Worm (Caenorhabditis elegans) whole organism, L1 larva: Measurements from ENCODE around the gene F41B4.1.

ENCODE experiments used
- C34B4.2 ChIP-seq: sonication (generic microtip); optimal IDR thresholded peaks from 2 replicates; lab custom pipeline; 2017; ENCODE audit warnings: mild to moderate bottlenecking, missing genetic modification characterization, missing compliant biosample characterization
- F16B12.6 ChIP-seq: fragments of 150-350 bp; optimal IDR thresholded peaks from 2 replicates; lab custom pipeline; 2014; ENCODE audit warnings: missing biosample characterization, missing genetic modification characterization
- blmp-1 ChIP-seq: fragments of 150-350 bp; optimal IDR thresholded peaks from 2 replicates; lab custom pipeline; 2014; ENCODE audit warnings: missing biosample characterization, missing genetic modification characterization
- ceh-8 ChIP-seq: fragments of 200-800 bp; sonication (Bioruptor generic); optimal IDR thresholded peaks from 2 replicates; lab custom pipeline; 2018; ENCODE audit warnings: mild to moderate bottlenecking, missing genetic modification characterization, moderate library complexity, missing compliant biosample characterization
- ces-1 ChIP-seq: fragments of 150-350 bp; optimal IDR thresholded peaks from 2 replicates; lab custom pipeline; 2014; ENCODE audit warnings: missing biosample characterization, missing genetic modification reagents, missing genetic modification characterization
- efl-1 ChIP-seq, 4 experiments: fragments of 150-350 bp; optimal IDR thresholded peaks in 3 of 4; peaks in 1 of 4; 1 replicate in 1 of 4; 2 replicates in 3 of 4; lab custom pipeline; 2014; ENCODE audit warnings: missing biosample characterization in 2 of 4, missing genetic modification characterization in 2 of 4, missing genetic modification reagents in 2 of 4
- egl-13 ChIP-seq: sonication (generic microtip); optimal IDR thresholded peaks from 2 replicates; lab custom pipeline; 2016; ENCODE audit warnings: missing genotype, missing genetic modification reagents, missing genetic modification characterization, missing compliant biosample characterization
- elt-3 ChIP-seq, 6 experiments: fragments of 150-350 bp in 1 of 6; sonication (generic microtip); optimal IDR thresholded peaks; 2 replicates each; lab custom pipeline; 2017 to 2018; ENCODE audit warnings: missing biosample characterization in 6 of 6, missing genetic modification characterization in 6 of 6, inconsistent platforms in 1 of 6
- ets-5 ChIP-seq: fragments of 200-800 bp; sonication (Bioruptor generic); IDR thresholded peaks from 2 replicates; pipeline ENCODE4 v1.3.6; 2022; ENCODE audit warnings: missing genetic modification characterization, missing compliant biosample characterization
- fkh-10 ChIP-seq: sonication (generic microtip); optimal IDR thresholded peaks from 2 replicates; lab custom pipeline; 2017; ENCODE audit warnings: missing biosample characterization, missing genetic modification reagents, missing genetic modification characterization
- fkh-4 ChIP-seq: sonication (generic microtip); optimal IDR thresholded peaks from 2 replicates; lab custom pipeline; 2016; ENCODE audit warnings: missing compliant biosample characterization, missing genetic modification characterization, borderline replicate concordance
- grh-1 ChIP-seq: fragments of 200-800 bp; sonication (Bioruptor generic); IDR thresholded peaks from 2 replicates; pipeline ENCODE4 v1.3.6; 2022; ENCODE audit warnings: missing genetic modification reagents, missing genetic modification characterization, missing compliant biosample characterization
- hlh-17 ChIP-seq: fragments of 200-800 bp; sonication (Bioruptor generic); optimal IDR thresholded peaks from 2 replicates; lab custom pipeline; 2018; ENCODE audit warnings: missing genetic modification characterization, mild to moderate bottlenecking, missing compliant biosample characterization, moderate library complexity, borderline replicate concordance
- irx-1 ChIP-seq: sonication (generic microtip); optimal IDR thresholded peaks from 2 replicates; lab custom pipeline; 2016; ENCODE audit warnings: missing genetic modification characterization, missing compliant biosample characterization
- jun-1 ChIP-seq: fragments of 150-350 bp; optimal IDR thresholded peaks from 2 replicates; lab custom pipeline; 2014; ENCODE audit warnings: missing biosample characterization, missing genetic modification reagents, missing genetic modification characterization
- lin-14 ChIP-seq: fragments of 200-800 bp; sonication (Bioruptor generic); optimal IDR thresholded peaks from 2 replicates; lab custom pipeline; 2018; ENCODE audit warnings: mild to moderate bottlenecking, missing genetic modification characterization, moderate library complexity, missing compliant biosample characterization
- lin-15B ChIP-seq: fragments of 150-350 bp; sonication (generic microtip); optimal IDR thresholded peaks from 3 replicates; lab custom pipeline; 2014; ENCODE audit warnings: missing biosample characterization, missing genetic modification characterization
- lir-3 ChIP-seq: sonication (generic microtip); optimal IDR thresholded peaks from 2 replicates; lab custom pipeline; 2016; ENCODE audit warnings: mild to moderate bottlenecking, missing genetic modification characterization, moderate library complexity, missing compliant biosample characterization; ENCODE audit not compliant: poor library complexity
- lsy-2 ChIP-seq, 2 experiments: fragments of 150-350 bp; optimal IDR thresholded peaks; 2 replicates each; lab custom pipeline; 2014; ENCODE audit warnings: missing biosample characterization in 2 of 2, missing genetic modification characterization in 2 of 2
- mef-2 ChIP-seq: fragments of 150-350 bp; optimal IDR thresholded peaks from 2 replicates; lab custom pipeline; 2014; ENCODE audit warnings: missing biosample characterization, missing genetic modification characterization
- mep-1 ChIP-seq: fragments of 150-350 bp; optimal IDR thresholded peaks from 2 replicates; lab custom pipeline; 2014; ENCODE audit warnings: missing biosample characterization, missing genetic modification characterization
- nhr-20 ChIP-seq: sonication (generic microtip); optimal IDR thresholded peaks from 2 replicates; lab custom pipeline; 2016; ENCODE audit warnings: mild to moderate bottlenecking, missing genetic modification characterization, missing compliant biosample characterization
- nhr-47 ChIP-seq: sonication (generic microtip); optimal IDR thresholded peaks from 2 replicates; lab custom pipeline; 2016; ENCODE audit warnings: mild to moderate bottlenecking, missing genetic modification characterization, moderate library complexity, missing compliant biosample characterization
- nhr-71 ChIP-seq: sonication (generic microtip); optimal IDR thresholded peaks from 2 replicates; lab custom pipeline; 2016; ENCODE audit warnings: mild to moderate bottlenecking, missing genetic modification characterization, moderate library complexity, missing compliant biosample characterization
- nhr-76 ChIP-seq: sonication (generic microtip); optimal IDR thresholded peaks from 2 replicates; lab custom pipeline; 2017; ENCODE audit warnings: missing biosample characterization, missing genetic modification characterization
- nhr-77 ChIP-seq: fragments of 150-350 bp; optimal IDR thresholded peaks from 2 replicates; lab custom pipeline; 2014; ENCODE audit warnings: missing biosample characterization, missing genetic modification characterization
- nhr-84 ChIP-seq: sonication (generic microtip); optimal IDR thresholded peaks from 2 replicates; lab custom pipeline; 2017; ENCODE audit warnings: missing biosample characterization, missing genetic modification characterization
- nhr-85 ChIP-seq: sonication (generic microtip); peaks from one replicate; lab custom pipeline; 2016; ENCODE audit warnings: missing genetic modification characterization, inconsistent platforms, missing compliant biosample characterization
- rnt-1 ChIP-seq: sonication (generic microtip); optimal IDR thresholded peaks from 2 replicates; lab custom pipeline; 2016; ENCODE audit warnings: mild to moderate bottlenecking, missing genetic modification characterization, moderate library complexity, missing compliant biosample characterization
- skn-1 ChIP-seq: fragments of 150-350 bp; optimal IDR thresholded peaks from 2 replicates; lab custom pipeline; 2014; ENCODE audit warnings: missing biosample characterization, missing genetic modification characterization
- snpc-4 ChIP-seq: fragments of 150-350 bp; optimal IDR thresholded peaks from 2 replicates; lab custom pipeline; 2014; ENCODE audit warnings: missing biosample characterization, missing genetic modification characterization
- snu-23 ChIP-seq: sonication (generic microtip); optimal IDR thresholded peaks from 2 replicates; lab custom pipeline; 2016; ENCODE audit warnings: missing genetic modification characterization, missing compliant biosample characterization
- sox-4 ChIP-seq: sonication (generic microtip); optimal IDR thresholded peaks from 2 replicates; lab custom pipeline; 2016; ENCODE audit warnings: missing genetic modification characterization, missing compliant biosample characterization
- sptf-1 ChIP-seq: fragments of 150-350 bp; optimal IDR thresholded peaks from 2 replicates; lab custom pipeline; 2014; ENCODE audit warnings: missing biosample characterization, missing genetic modification characterization
- sup-37 ChIP-seq: fragments of 200-800 bp; sonication (Bioruptor generic); optimal IDR thresholded peaks from 2 replicates; lab custom pipeline; 2018; ENCODE audit warnings: mild to moderate bottlenecking, missing genetic modification characterization, missing compliant biosample characterization
- tbx-2 ChIP-seq: sonication (generic microtip); optimal IDR thresholded peaks from 2 replicates; lab custom pipeline; 2016; ENCODE audit warnings: missing genetic modification characterization, missing compliant biosample characterization
- tlp-1 ChIP-seq: fragments of 150-350 bp; optimal IDR thresholded peaks from 2 replicates; lab custom pipeline; 2014; ENCODE audit warnings: missing biosample characterization, missing genetic modification characterization
- unc-62 ChIP-seq: fragments of 150-350 bp; optimal IDR thresholded peaks from 2 replicates; lab custom pipeline; 2014; ENCODE audit warnings: missing biosample characterization, missing genetic modification reagents, missing genetic modification characterization
- unc-86 ChIP-seq: sonication (generic microtip); optimal IDR thresholded peaks from 2 replicates; lab custom pipeline; 2016; ENCODE audit warnings: missing genetic modification characterization, missing compliant biosample characterization
- unc-98 ChIP-seq: fragments of 200-800 bp; sonication (Bioruptor generic); IDR thresholded peaks from 2 replicates; pipeline ENCODE4 v1.3.6; 2022; ENCODE audit warnings: missing genetic modification characterization, missing compliant biosample characterization
- vab-15 ChIP-seq: sonication (generic microtip); optimal IDR thresholded peaks from 2 replicates; lab custom pipeline; 2017; ENCODE audit warnings: missing genotype, mild to moderate bottlenecking, missing genetic modification characterization, missing compliant biosample characterization
- xbp-1 ChIP-seq: sonication (generic microtip); optimal IDR thresholded peaks from 2 replicates; lab custom pipeline; 2016; ENCODE audit warnings: missing genetic modification characterization, missing compliant biosample characterization
- zip-4 ChIP-seq: fragments of 200-800 bp; sonication (Bioruptor generic); optimal IDR thresholded peaks from 2 replicates; lab custom pipeline; 2018; ENCODE audit warnings: mild to moderate bottlenecking, missing genetic modification characterization, moderate library complexity, missing compliant biosample characterization
- ztf-11 ChIP-seq, 2 experiments: sonication (generic microtip); optimal IDR thresholded peaks; 2 replicates each; lab custom pipeline; 2016 to 2017; ENCODE audit warnings: missing genetic modification characterization in 2 of 2, missing biosample characterization in 1 of 2, missing compliant biosample characterization in 1 of 2
- ztf-4 ChIP-seq: fragments of 150-350 bp; optimal IDR thresholded peaks from 2 replicates; lab custom pipeline; 2014; ENCODE audit warnings: missing biosample characterization, missing genetic modification characterization

Gene F41B4.1

DNA sequence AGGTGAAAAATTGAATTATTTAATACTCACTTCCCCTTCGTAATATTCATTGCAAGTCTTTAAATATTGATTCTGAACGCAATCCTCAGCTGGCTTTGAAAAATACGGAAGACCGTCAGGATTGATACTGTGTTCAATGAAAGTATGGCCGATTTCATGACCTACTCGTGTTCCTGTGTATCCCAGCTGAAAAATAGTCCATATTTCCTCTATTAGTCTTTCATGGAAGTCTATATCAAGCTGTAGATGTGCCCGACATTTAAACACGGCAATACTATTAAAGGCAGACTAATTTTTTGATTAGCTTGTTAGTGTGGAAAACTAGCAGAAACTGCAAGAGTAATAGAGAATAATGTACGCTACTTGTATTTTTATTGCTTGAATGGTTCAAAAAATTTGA, 35.9 kb upstream of the F41B4.1 start:
- TF ChIP-seq ztf-4 (tag; lab: Kevin White, UChicago): no peak
- no peak for TF ChIP-seq nhr-84 (tag; lab: Kevin White, UChicago)
- TF ChIP-seq ets-5 (GFP tag; lab: Robert Waterston, UW): no peak
- no peak for TF ChIP-seq C34B4.2
- TF ChIP-seq hlh-17: no peak
- no peak for TF ChIP-seq irx-1
- no peak for TF ChIP-seq fkh-4 (tag; lab: Kevin White, UChicago)
- no peak for TF ChIP-seq zip-4 (GFP tag; lab: Kevin White, UChicago)
- TF ChIP-seq nhr-77 (tag; lab: Kevin White, UChicago): no peak
- no peak for TF ChIP-seq sptf-1 (tag; lab: Kevin White, UChicago)
- no peak for TF ChIP-seq vab-15 (tag; lab: Kevin White, UChicago)
- no peak for TF ChIP-seq egl-13 (tag; lab: Kevin White, UChicago)
- TF ChIP-seq sox-4: no peak
- no peak for TF ChIP-seq nhr-76 (tag; lab: Kevin White, UChicago)
- TF ChIP-seq skn-1 (tag; lab: Kevin White, UChicago): no peak
- no peak for TF ChIP-seq snpc-4
- no peak for TF ChIP-seq tbx-2
- no peak for TF ChIP-seq efl-1 (optimal IDR thresholded peaks at IDR 0.05; lab: Kevin White, UChicago)
- TF ChIP-seq efl-1 (GFP tag; optimal IDR thresholded peaks at IDR 0.05 in 1 of 2; lab: Kevin White, UChicago): no peak
- no peak for TF ChIP-seq lir-3
- no peak for TF ChIP-seq lsy-2 (tag; optimal IDR thresholded peaks at IDR 0.05; lab: Kevin White, UChicago)

DNA sequence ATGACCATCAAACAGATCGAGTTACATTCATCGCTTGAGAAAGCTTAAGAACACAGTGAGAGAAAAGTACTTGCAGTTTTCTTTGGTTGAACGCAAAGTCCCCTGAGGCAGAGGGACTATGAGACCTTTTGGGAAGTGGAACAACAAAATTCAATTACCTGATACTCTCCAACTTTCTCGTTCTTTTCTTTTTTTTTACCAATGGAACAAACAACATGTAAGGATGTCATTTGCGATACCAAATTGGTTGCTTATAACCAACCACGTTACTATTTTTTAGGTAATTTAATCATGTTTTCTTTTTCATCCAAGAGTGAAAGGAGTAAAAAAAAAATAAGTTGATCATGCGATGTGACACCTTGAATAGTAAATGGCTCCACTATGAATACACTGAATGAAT, 31.1 kb upstream of the F41B4.1 start:
- TF ChIP-seq fkh-10: peak; percentile 45
- no peak for TF ChIP-seq unc-98 (GFP tag; lab: Robert Waterston, UW)
- peak; percentile 5 for TF ChIP-seq nhr-71 (tag; lab: Kevin White, UChicago)
- peak; percentile 0 for TF ChIP-seq unc-86 (tag; lab: Kevin White, UChicago)
- no peak for TF ChIP-seq zip-4 (GFP tag; lab: Kevin White, UChicago)
- TF ChIP-seq tbx-2: peak; percentile 59
- TF ChIP-seq lin-14 (GFP tag; lab: Kevin White, UChicago): peak; percentile 71

DNA sequence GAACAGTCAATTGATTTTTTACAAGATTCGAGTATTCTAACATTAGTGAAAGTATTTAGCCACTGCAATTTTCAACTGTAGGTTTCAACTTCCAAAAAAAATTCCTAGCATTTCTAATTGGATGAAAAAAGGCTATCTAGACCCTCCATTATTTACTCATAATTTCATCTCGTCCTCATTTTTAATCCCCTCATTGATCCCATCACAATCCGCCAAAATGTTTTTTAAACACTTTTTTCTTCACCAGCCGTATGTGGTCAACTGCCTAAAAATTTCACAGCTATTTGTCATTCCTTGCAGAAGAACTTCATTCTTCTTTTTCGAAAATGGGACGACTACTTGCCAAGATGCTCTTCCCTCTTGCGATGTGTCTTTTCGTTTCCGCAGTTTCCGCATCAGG, 27.7 kb upstream of the F41B4.1 start, which contains the start of gene rig-3:
Gene rig-3 (plus strand): TSS at position 301 of the 400 bp plus-strand sequence.
- TF ChIP-seq nhr-20 (tag; lab: Kevin White, UChicago) (no peak), nhr-71 (tag; lab: Kevin White, UChicago) (no peak), vab-15 (tag; lab: Kevin White, UChicago) (no peak), skn-1 (tag; lab: Kevin White, UChicago) (no peak), sup-37 (no peak), efl-1 (optimal IDR thresholded peaks at IDR 0.05; lab: Kevin White, UChicago) (no peak), efl-1 (GFP tag; optimal IDR thresholded peaks at IDR 0.05 in 1 of 2; lab: Kevin White, UChicago) (no peak), grh-1 (no peak), nhr-77 (tag; lab: Kevin White, UChicago) (no peak), nhr-47 (tag; lab: Kevin White, UChicago) (no peak), ces-1 (no peak), unc-98 (GFP tag; lab: Robert Waterston, UW) (no peak), mef-2 (no peak), xbp-1 (tag; lab: Kevin White, UChicago) (no peak), fkh-10 (no peak)

DNA sequence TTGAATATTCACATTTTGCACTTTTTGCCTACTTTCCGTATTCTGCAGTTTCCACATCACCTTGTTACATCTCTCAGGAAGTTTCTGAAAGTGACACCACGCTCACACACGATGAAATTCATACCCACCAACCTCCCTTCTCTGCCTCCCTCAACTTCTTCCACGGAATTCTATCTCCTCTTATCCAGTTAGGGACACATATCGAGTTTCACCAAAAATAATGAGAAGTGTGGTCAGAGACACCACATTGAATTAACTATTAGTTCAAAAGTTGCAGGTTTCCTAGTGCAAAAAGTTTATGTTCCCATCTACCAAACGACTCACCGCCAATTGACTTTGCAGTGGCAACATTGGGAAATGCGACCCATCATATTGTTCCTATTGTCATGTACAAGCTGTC, 24.8 kb upstream of the F41B4.1 start:
- TF ChIP-seq fkh-4 (tag; lab: Kevin White, UChicago): no peak
- TF ChIP-seq nhr-85: peak; percentile 17

- TF ChIP-seq xbp-1 (tag; lab: Kevin White, UChicago) (no peak), elt-3 (tag; optimal IDR thresholded peaks at IDR 0.05; lab: Kevin White, UChicago) (no peak), jun-1 (tag; lab: Kevin White, UChicago) (no peak), F16B12.6 (no peak), ztf-11 (tag; optimal IDR thresholded peaks at IDR 0.05; lab: Kevin White, UChicago) (no peak), ceh-8 (GFP tag; lab: Kevin White, UChicago) (no peak), lir-3 (no peak), mep-1 (no peak), lin-15B (tag; lab: Kevin White, UChicago) (no peak), blmp-1 (no peak), tlp-1 (tag; lab: Kevin White, UChicago) (no peak), rnt-1 (no peak), snu-23 (GFP tag; lab: Kevin White, UChicago) (no peak), unc-62 (GFP tag; lab: Kevin White, UChicago) (no peak), nhr-85 (no peak)
Measured at ce11 chrX:6848596-6848995, 22.9 kb upstream of the F41B4.1 start.
